Worm (Caenorhabditis elegans): Measurements from ENCODE around the gene mrps-18A.

mrps-18A gene

DNA sequence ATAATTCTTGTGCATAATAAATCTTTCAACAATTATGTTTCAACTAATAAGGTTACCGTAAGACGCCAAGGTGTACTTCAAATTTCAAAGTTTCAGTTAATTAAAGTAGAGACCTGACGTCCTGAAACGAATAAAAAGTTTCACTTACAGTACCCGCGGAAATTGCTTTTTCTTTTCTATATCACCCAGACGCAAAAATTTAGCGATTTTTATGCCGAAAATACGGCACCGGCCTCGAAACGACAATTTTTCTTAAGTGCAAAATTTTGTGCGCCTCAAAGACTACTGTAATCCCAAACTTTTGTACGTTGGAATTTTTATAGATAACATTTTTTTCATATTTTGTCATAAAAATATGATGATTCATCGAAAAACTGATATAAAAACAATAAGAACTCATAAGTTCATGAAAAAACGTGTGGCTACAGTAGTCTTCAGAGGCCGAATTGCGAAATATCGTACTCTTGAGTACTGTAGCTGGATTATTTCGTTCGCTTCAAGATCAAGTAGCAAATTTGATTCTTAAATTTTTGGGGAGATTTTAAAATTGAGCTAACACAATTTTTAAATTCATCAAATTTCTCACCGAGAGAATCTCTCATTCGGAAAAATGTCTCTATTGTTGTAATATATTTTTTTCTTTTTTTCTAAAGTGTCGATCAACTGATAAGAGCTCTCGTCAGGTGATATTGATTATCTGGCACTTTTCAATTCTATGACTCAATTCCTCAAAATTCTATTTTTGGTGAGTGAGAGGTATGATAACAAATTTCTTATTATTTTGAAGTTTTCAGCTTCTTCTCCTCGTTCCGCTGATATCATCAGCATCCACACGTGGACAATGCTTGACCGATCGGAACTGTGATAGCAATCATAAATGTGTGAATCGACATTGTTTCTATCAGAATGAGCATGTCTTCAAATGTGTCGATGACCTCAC, 5.9 kb downstream of the mrps-18A start, which contains the start of gene ZC262.13:
ZC262.13 (plus strand) TSS at position 641 of the 940 bp plus-strand sequence.
- no peak for TF ChIP-seq efl-1 (optimal IDR thresholded peaks at IDR 0.05)
- TF ChIP-seq efl-1 (GFP tag; optimal IDR thresholded peaks at IDR 0.05 in 1 of 2) = peak in 1 of 2 experiments; percentile 70
- TF ChIP-seq elt-2 (tag; optimal IDR thresholded peaks at IDR 0.05) = peak; percentile 82
- TF ChIP-seq mef-2 (tag; optimal IDR thresholded peaks at IDR 0.05) = no peak
- peak in 1 of 2 experiments; percentile 20 for TF ChIP-seq lin-35 (GFP tag; optimal IDR thresholded peaks at IDR 0.05)

DNA sequence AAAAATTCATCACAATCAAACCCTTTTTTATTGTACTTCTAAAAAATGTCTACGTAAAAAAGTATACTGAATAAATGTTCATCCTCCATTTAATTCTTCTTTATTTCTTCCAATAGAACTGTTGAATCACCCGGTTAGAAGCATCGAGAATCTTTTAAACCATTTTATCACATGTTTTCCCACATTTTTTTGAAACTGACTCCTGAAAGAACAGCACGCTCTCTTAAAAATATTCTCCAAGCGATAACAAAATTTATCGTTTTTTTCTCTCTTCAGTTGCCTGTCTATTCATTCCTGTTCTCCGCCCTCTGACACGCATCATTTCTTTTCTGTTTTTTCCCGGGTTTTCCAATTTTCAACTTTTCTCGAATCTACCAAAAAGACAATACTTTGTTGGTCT, 7.3 kb downstream of the mrps-18A start, which contains the start of gene F10E9.12:
F10E9.12 (plus strand) TSS at position 131 of the 400 bp plus-strand sequence.
- TF ChIP-seq sup-37 (GFP tag; optimal IDR thresholded peaks at IDR 0.05) = no peak
- no peak for TF ChIP-seq efl-1 (optimal IDR thresholded peaks at IDR 0.05)
- TF ChIP-seq efl-1 (GFP tag; optimal IDR thresholded peaks at IDR 0.05 in 1 of 2) = peak in 1 of 2 experiments; percentile 34

DNA sequence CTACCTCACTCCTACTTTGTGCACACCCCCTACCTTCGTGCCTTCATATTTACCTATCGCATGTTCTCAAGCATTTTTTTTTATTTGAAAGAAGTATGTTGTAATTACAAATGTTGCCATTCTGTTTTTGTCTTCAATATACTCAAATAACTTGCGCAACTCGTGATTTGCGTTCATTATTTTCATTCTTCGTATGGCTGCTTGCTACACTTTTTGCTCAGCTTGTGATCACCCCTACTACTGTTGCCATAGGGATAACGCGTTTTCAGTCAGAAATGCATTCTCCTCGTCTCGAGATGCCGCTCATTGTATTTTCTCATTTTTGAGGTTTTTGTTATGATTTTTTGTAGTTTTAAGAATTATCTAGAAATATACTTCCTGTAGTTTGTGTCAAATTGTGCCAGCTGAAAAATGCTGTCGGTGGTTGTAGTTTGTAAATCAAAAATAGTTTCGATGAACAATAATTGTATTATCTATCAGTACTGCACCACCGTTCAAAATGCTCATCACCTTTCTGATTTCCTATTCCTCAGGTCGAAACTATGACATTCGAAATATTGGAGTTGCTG, 9.0 kb downstream of the mrps-18A start, which contains the start of gene F10E9.1:
F10E9.1 (plus strand) TSS at position 519 of the 569 bp plus-strand sequence.
- TF ChIP-seq F16B12.6 (tag; optimal IDR thresholded peaks at IDR 0.05) (no peak), nhr-11 (tag; optimal IDR thresholded peaks at IDR 0.05) (peak; percentile 48), swsn-7 (tag; optimal IDR thresholded peaks at IDR 0.05) (peak; percentile 17), lir-3 (tag; optimal IDR thresholded peaks at IDR 0.05; ENCODE audit: poor library complexity) (no peak), mdl-1 (tag; optimal IDR thresholded peaks at IDR 0.05) (no peak), egl-13 (tag; optimal IDR thresholded peaks at IDR 0.05) (no peak), jun-1 (tag; optimal IDR thresholded peaks at IDR 0.05) (no peak), sup-37 (GFP tag; optimal IDR thresholded peaks at IDR 0.05) (no peak), nhr-47 (tag; optimal IDR thresholded peaks at IDR 0.05) (peak; percentile 54), grh-1 (GFP tag; IDR thresholded peaks at IDR 0.05) (no peak), lin-15B (tag; optimal IDR thresholded peaks at IDR 0.05) (no peak), xbp-1 (tag; optimal IDR thresholded peaks at IDR 0.05) (no peak), dsc-1 (tag; optimal IDR thresholded peaks at IDR 0.05) (peak; percentile 14), nhr-90 (tag; optimal IDR thresholded peaks at IDR 0.05; ENCODE audit: poor library complexity) (no peak), nhr-71 (tag; optimal IDR thresholded peaks at IDR 0.05) (peak; percentile 67), ztf-4 (tag; optimal IDR thresholded peaks at IDR 0.05) (no peak), lin-14 (GFP tag; optimal IDR thresholded peaks at IDR 0.05) (peak; percentile 20), nhr-237 (tag; optimal IDR thresholded peaks at IDR 0.05) (no peak), nhr-20 (tag; optimal IDR thresholded peaks at IDR 0.05) (peak; percentile 10), fkh-8 (tag; optimal IDR thresholded peaks at IDR 0.05) (peak; percentile 100)

DNA sequence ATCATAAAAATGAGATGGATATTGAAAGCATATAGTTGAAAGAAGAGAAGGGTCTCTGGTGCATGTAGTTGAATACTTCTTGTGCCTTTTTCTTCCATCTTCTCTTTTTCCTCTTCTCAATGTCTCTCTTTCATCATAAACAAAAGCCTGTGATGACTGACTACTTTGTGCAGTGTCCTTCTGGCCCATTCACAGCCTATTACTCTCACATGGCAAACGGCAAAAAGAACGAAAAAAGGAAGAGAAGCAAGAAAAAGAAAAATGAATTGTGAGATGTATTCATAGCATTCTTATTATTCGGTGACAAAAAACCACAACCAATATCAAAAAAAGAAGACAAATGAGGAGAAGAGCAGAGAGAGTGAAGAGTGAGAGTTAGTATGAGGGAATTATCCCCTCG, 10.5 kb downstream of the mrps-18A start:
- TF ChIP-seq lin-35 (GFP tag; optimal IDR thresholded peaks at IDR 0.05) = no peak
- TF ChIP-seq lsy-2 (tag; optimal IDR thresholded peaks at IDR 0.05) = peak in 1 of 2 experiments; percentile 14
- TF ChIP-seq swsn-7 (tag; optimal IDR thresholded peaks at IDR 0.05) = no peak
- no peak for TF ChIP-seq lin-39 (tag; optimal IDR thresholded peaks at IDR 0.05)
- TF ChIP-seq fkh-8 (tag; optimal IDR thresholded peaks at IDR 0.05) = peak; percentile 36
- peak; percentile 49 for TF ChIP-seq dsc-1 (tag; optimal IDR thresholded peaks at IDR 0.05)
- peak; percentile 57 for TF ChIP-seq lin-14 (GFP tag; optimal IDR thresholded peaks at IDR 0.05)
- no peak for TF ChIP-seq unc-62 (GFP tag; optimal IDR thresholded peaks at IDR 0.05)
- peak in 1 of 3 experiments; percentile 18 for TF ChIP-seq dpl-1 (GFP tag; optimal IDR thresholded peaks at IDR 0.05)

DNA sequence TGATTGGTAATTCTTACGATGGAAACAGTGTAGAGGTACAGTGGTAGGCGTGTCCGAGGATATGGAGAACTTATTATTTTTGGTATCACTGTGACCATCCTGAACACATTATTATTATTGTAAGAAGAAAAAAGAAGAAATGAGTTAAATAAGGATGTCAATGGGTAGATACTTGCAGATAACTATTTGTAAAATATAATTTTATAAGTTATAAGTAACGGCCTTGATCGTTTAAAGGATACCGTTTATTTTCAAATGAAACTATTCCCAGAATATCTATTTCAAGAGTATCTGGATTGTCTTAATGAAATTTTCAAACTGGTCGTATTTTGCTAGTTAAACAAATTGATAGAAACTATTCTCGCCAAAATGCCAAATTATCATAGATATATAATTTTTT, 11.5 kb downstream of the mrps-18A start, which contains the start of gene F10E9.10:
F10E9.10 (minus strand) TSS at position 101 of the 400 bp plus-strand sequence.
- TF ChIP-seq hlh-17 (GFP tag; optimal IDR thresholded peaks at IDR 0.05; ENCODE audit: borderline replicate concordance) = no peak
- TF ChIP-seq nhr-11 (tag; optimal IDR thresholded peaks at IDR 0.05) = no peak
- no peak for TF ChIP-seq snpc-4 (tag; optimal IDR thresholded peaks at IDR 0.05)
- TF ChIP-seq ceh-8 (GFP tag; optimal IDR thresholded peaks at IDR 0.05) = no peak
- TF ChIP-seq pqm-1 (tag; optimal IDR thresholded peaks at IDR 0.05) = no peak

Data from whole organism, L1 larva.